Worm (Caenorhabditis elegans) whole organism, mixed stage, embryonic: ENCODE measurements around the gene ama-1.

Experiments used
- M03D4.4 ChIP-seq: sonication (generic microtip); optimal IDR thresholded peaks from 2 replicates; lab custom pipeline; 2017; ENCODE audit warnings: mild to moderate bottlenecking, missing genetic modification characterization, missing compliant biosample characterization
- blmp-1 ChIP-seq: fragments of 150-350 bp; optimal IDR thresholded peaks from 2 replicates; lab custom pipeline; 2014; ENCODE audit warnings: missing biosample characterization, missing genetic modification characterization
- ces-1 ChIP-seq: fragments of 150-350 bp; optimal IDR thresholded peaks from 2 replicates; lab custom pipeline; 2014; ENCODE audit warnings: missing biosample characterization, missing genetic modification reagents, missing genetic modification characterization
- elt-3 ChIP-seq: fragments of 150-350 bp; optimal IDR thresholded peaks from 2 replicates; lab custom pipeline; 2014; ENCODE audit warnings: missing biosample characterization, missing genetic modification characterization
- flh-1 ChIP-seq: fragments of 200-800 bp; sonication (Bioruptor generic); optimal IDR thresholded peaks from 2 replicates; lab custom pipeline; 2018; ENCODE audit warnings: mild to moderate bottlenecking, missing genetic modification characterization, moderate library complexity, missing compliant biosample characterization
- hlh-1 ChIP-seq: fragments of 150-350 bp; optimal IDR thresholded peaks from 2 replicates; lab custom pipeline; 2014; ENCODE audit warnings: missing biosample characterization, missing genetic modification reagents, missing genetic modification characterization
- nhr-12 ChIP-seq: fragments of 150-350 bp; optimal IDR thresholded peaks from 2 replicates; lab custom pipeline; 2014; ENCODE audit warnings: missing biosample characterization, missing genetic modification characterization
- nhr-237 ChIP-seq: fragments of 150-350 bp; optimal IDR thresholded peaks from 2 replicates; lab custom pipeline; 2014; ENCODE audit warnings: missing biosample characterization, missing genetic modification characterization
- nhr-76 ChIP-seq: sonication (generic microtip); optimal IDR thresholded peaks from 2 replicates; lab custom pipeline; 2017; ENCODE audit warnings: missing biosample characterization, missing genetic modification characterization
- pha-4 ChIP-seq: fragments of 150-350 bp; optimal IDR thresholded peaks from 2 replicates; lab custom pipeline; 2018; ENCODE audit warnings: missing biosample characterization, missing genetic modification reagents, missing genetic modification characterization
- unc-39 ChIP-seq: fragments of 150-350 bp; optimal IDR thresholded peaks from 2 replicates; lab custom pipeline; 2014; ENCODE audit warnings: missing biosample characterization, missing genetic modification characterization
- unc-62 ChIP-seq: fragments of 150-350 bp; optimal IDR thresholded peaks from 2 replicates; lab custom pipeline; 2014; ENCODE audit warnings: missing biosample characterization, missing genetic modification reagents, missing genetic modification characterization

DNA sequence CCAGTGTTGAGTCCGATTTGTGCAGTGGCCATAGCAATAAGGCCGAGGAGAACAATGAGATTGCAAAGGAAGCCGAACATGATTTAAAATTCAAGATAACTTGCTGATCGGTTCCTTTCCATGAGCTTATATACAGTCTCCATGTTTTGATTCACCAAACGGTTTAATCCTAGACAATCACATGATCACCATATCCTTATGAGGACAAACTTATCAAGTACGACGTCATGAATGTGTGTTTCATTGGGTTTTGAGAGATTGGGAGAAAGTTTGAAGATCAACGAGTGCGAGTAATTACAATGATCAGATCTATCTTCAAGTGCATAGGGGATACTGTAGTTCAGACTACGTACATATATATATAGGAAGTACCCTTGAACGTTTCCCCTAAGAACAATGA, 42.6 kb downstream of the ama-1 start, which contains the start of gene dct-7:
- TF ChIP-seq elt-3 (tag; lab: Kevin White, UChicago), result no peak
- TF ChIP-seq unc-39 (tag; lab: Kevin White, UChicago), result no peak
- TF ChIP-seq ces-1 (GFP tag; lab: Kevin White, UChicago), result no peak
- no peak for TF ChIP-seq hlh-1 (tag; lab: Kevin White, UChicago)
- TF ChIP-seq flh-1 (GFP tag; lab: Kevin White, UChicago), result no peak
- TF ChIP-seq pha-4 (tag; lab: Kevin White, UChicago), result no peak
- TF ChIP-seq nhr-237, result no peak
- TF ChIP-seq nhr-12 (tag; lab: Kevin White, UChicago), result no peak
- TF ChIP-seq M03D4.4, result no peak
- TF ChIP-seq blmp-1 (tag; lab: Kevin White, UChicago), result no peak
- no peak for TF ChIP-seq nhr-76 (tag; lab: Kevin White, UChicago)
- TF ChIP-seq unc-62, result no peak
